Fruit fly (Drosophila melanogaster) whole organism, embryonic: ENCODE data around the gene CG43672.

Source experiments
- ATbp ChIP-seq: fragments of 200-800 bp; sonication (Bioruptor generic); optimal IDR thresholded peaks from 2 replicates; lab custom pipeline; 2017; ENCODE audit warnings: missing biosample characterization, mild to moderate bottlenecking, missing genetic modification characterization, missing genetic modification reagents
- Asciz ChIP-seq: fragments of 200-800 bp; sonication (Bioruptor generic); optimal IDR thresholded peaks from 2 replicates; lab custom pipeline; 2017; ENCODE audit warnings: missing biosample characterization, mild to moderate bottlenecking, missing genetic modification characterization, missing genetic modification reagents
- Awh ChIP-seq: fragments of 200-800 bp; sonication (Bioruptor generic); IDR thresholded peaks from 2 replicates; pipeline ENCODE4, ENCODE4 v1.3.6; 2022; ENCODE audit warnings: missing biosample characterization, missing genetic modification characterization
- CG10147 ChIP-seq: fragments of 200-800 bp; sonication (Bioruptor generic); optimal IDR thresholded peaks from 2 replicates; lab custom pipeline; 2019; ENCODE audit warnings: missing biosample characterization, mild to moderate bottlenecking, missing genetic modification characterization, moderate library complexity
- CG10979 ChIP-seq: fragments of 200-800 bp; sonication (Bioruptor generic); optimal IDR thresholded peaks from 2 replicates; lab custom pipeline; 2018; ENCODE audit warnings: missing biosample characterization, mild to moderate bottlenecking, missing genetic modification characterization, moderate library complexity
- CG11398 ChIP-seq: fragments of 200-800 bp; sonication (Bioruptor generic); optimal IDR thresholded peaks from 2 replicates; lab custom pipeline; 2016; ENCODE audit warnings: missing biosample characterization, missing genetic modification characterization
- CG11696 ChIP-seq: fragments of 200-800 bp; sonication (Bioruptor generic); IDR thresholded peaks from 2 replicates; pipeline ENCODE4 v1.3.6; 2022; ENCODE audit warnings: missing biosample characterization, missing genetic modification characterization
- CG11723 ChIP-seq: fragments of 200-800 bp; sonication (Bioruptor generic); optimal IDR thresholded peaks from 2 replicates; lab custom pipeline; 2017; ENCODE audit warnings: missing biosample characterization, mild to moderate bottlenecking, missing genetic modification characterization
- CG12219 ChIP-seq: fragments of 200-800 bp; sonication (Bioruptor generic); optimal IDR thresholded peaks from 3 replicates; lab custom pipeline; 2018; ENCODE audit warnings: missing biosample characterization, mild to moderate bottlenecking, missing genetic modification characterization
- CG14710 ChIP-seq: fragments of 200-800 bp; sonication (Bioruptor generic); optimal IDR thresholded peaks from 3 replicates; lab custom pipeline; 2019; ENCODE audit warnings: missing biosample characterization, mild to moderate bottlenecking, missing genetic modification characterization, moderate library complexity
- CG16815 ChIP-seq: fragments of 200-800 bp; sonication (Bioruptor generic); optimal IDR thresholded peaks from 3 replicates; lab custom pipeline; 2017; ENCODE audit warnings: missing biosample characterization, mild to moderate bottlenecking, missing genetic modification characterization
- CG18476 ChIP-seq: fragments of 200-800 bp; sonication (Bioruptor generic); optimal IDR thresholded peaks from 2 replicates; lab custom pipeline; 2016; ENCODE audit warnings: missing biosample characterization, mild to moderate bottlenecking, missing genetic modification characterization
- CG30020 ChIP-seq: fragments of 200-800 bp; optimal IDR thresholded peaks from 2 replicates; lab custom pipeline; 2019; ENCODE audit warnings: missing biosample characterization, mild to moderate bottlenecking, missing genetic modification characterization, moderate library complexity
- CG30431 ChIP-seq: fragments of 200-800 bp; sonication (Bioruptor generic); optimal IDR thresholded peaks from 2 replicates; lab custom pipeline; 2017; ENCODE audit warnings: missing biosample characterization, missing genetic modification characterization
- CG32772 ChIP-seq: fragments of 200-800 bp; sonication (Bioruptor generic); IDR thresholded peaks from 2 replicates; pipeline ENCODE4 v1.3.6; 2022; ENCODE audit warnings: missing biosample characterization, missing genetic modification characterization
- CG42726 ChIP-seq: fragments of 200-800 bp; sonication (Bioruptor generic); IDR thresholded peaks from 2 replicates; pipeline ENCODE4 v1.3.6; 2022; ENCODE audit warnings: missing biosample characterization, missing genetic modification characterization; ENCODE audit not compliant: partially characterized antibody
- CG6254 ChIP-seq: fragments of 200-800 bp; sonication (Bioruptor generic); optimal IDR thresholded peaks from 3 replicates; lab custom pipeline; 2017; ENCODE audit warnings: mild to moderate bottlenecking, missing biosample characterization, missing genetic modification reagents, missing genetic modification characterization
- CG7839 ChIP-seq: fragments of 200-800 bp; sonication (Bioruptor generic); optimal IDR thresholded peaks from 3 replicates; lab custom pipeline; 2018; ENCODE audit warnings: missing biosample characterization, mild to moderate bottlenecking, missing genetic modification characterization, moderate library complexity
- CG9797 ChIP-seq: fragments of 200-800 bp; sonication (Bioruptor generic); optimal IDR thresholded peaks from 3 replicates; lab custom pipeline; 2018; ENCODE audit warnings: missing biosample characterization, mild to moderate bottlenecking, missing genetic modification characterization
- D19B ChIP-seq: fragments of 200-800 bp; sonication (Bioruptor generic); optimal IDR thresholded peaks from 2 replicates; lab custom pipeline; 2017; ENCODE audit warnings: missing biosample characterization, mild to moderate bottlenecking, missing genetic modification characterization
- Drgx ChIP-seq: fragments of 200-800 bp; sonication (Bioruptor generic); IDR thresholded peaks from 2 replicates; pipeline ENCODE4 v1.3.6; 2022; ENCODE audit warnings: missing biosample characterization, missing genetic modification characterization
- HLHmδ ChIP-seq: fragments of 200-800 bp; sonication (Bioruptor generic); optimal IDR thresholded peaks from 2 replicates; lab custom pipeline; 2018; ENCODE audit warnings: missing biosample characterization, mild to moderate bottlenecking, missing genetic modification characterization, moderate library complexity
- Hey ChIP-seq: fragments of 200-800 bp; sonication (Bioruptor generic); optimal IDR thresholded peaks from 3 replicates; lab custom pipeline; 2018; ENCODE audit warnings: missing biosample characterization, mild to moderate bottlenecking, missing genetic modification characterization
- HmgD ChIP-seq: fragments of 200-800 bp; sonication (Bioruptor generic); optimal IDR thresholded peaks from 3 replicates; lab custom pipeline; 2016; ENCODE audit warnings: missing biosample characterization, missing genetic modification characterization
- Hr39 ChIP-seq: fragments of >200 bp; optimal IDR thresholded peaks from 2 replicates; lab custom pipeline; 2017
- Hr51 ChIP-seq, 2 experiments: fragments of 200-800 bp; sonication (Bioruptor generic); optimal IDR thresholded peaks; 2 replicates in 1 of 2; 3 replicates in 1 of 2; lab custom pipeline; 2016 to 2018; ENCODE audit warnings: missing biosample characterization in 2 of 2, missing genetic modification characterization in 2 of 2, mild to moderate bottlenecking in 1 of 2, moderate library complexity in 1 of 2
- Hsf ChIP-seq: fragments of 200-800 bp; sonication (Bioruptor generic); optimal IDR thresholded peaks from 3 replicates; lab custom pipeline; 2016; ENCODE audit warnings: missing biosample characterization, missing genetic modification characterization
- NC2α ChIP-seq: fragments of 200-800 bp; sonication (Bioruptor generic); optimal IDR thresholded peaks from 2 replicates; lab custom pipeline; 2016; ENCODE audit warnings: missing biosample characterization, missing genetic modification characterization
- Optix ChIP-seq: fragments of 200-800 bp; sonication (Bioruptor generic); IDR thresholded peaks from 3 replicates; pipeline ENCODE4 v1.3.6; 2022; ENCODE audit warnings: missing biosample characterization, missing genetic modification characterization
- Ravus ChIP-seq: fragments of 200-800 bp; sonication (Bioruptor generic); IDR thresholded peaks from 2 replicates; pipeline ENCODE4 v1.3.6; 2022; ENCODE audit warnings: missing biosample characterization, missing genetic modification characterization
- Sox100B ChIP-seq: fragments of 200-800 bp; sonication (Bioruptor generic); optimal IDR thresholded peaks from 3 replicates; lab custom pipeline; 2018; ENCODE audit warnings: missing biosample characterization, mild to moderate bottlenecking, missing genetic modification characterization
- Sry-β ChIP-seq: fragments of 200-800 bp; sonication (Bioruptor generic); optimal IDR thresholded peaks from 2 replicates; lab custom pipeline; 2018; ENCODE audit warnings: missing biosample characterization, mild to moderate bottlenecking, missing genetic modification characterization, moderate library complexity
- dysf ChIP-seq: fragments of 200-800 bp; sonication (Bioruptor generic); IDR thresholded peaks from 3 replicates; pipeline ENCODE4 v1.3.6; 2022; ENCODE audit warnings: missing biosample characterization, missing genetic modification characterization
- emc ChIP-seq: fragments of 200-800 bp; sonication (Bioruptor generic); optimal IDR thresholded peaks from 2 replicates; lab custom pipeline; 2016; ENCODE audit warnings: missing biosample characterization, missing genetic modification characterization
- en ChIP-seq: fragments of 200-800 bp; sonication (Bioruptor generic); optimal IDR thresholded peaks from 2 replicates; lab custom pipeline; 2016; ENCODE audit warnings: missing biosample characterization, missing genetic modification characterization
- eyg ChIP-seq: fragments of 200-800 bp; sonication (Bioruptor generic); optimal IDR thresholded peaks from 3 replicates; lab custom pipeline; 2016; ENCODE audit warnings: missing biosample characterization, missing genetic modification characterization
- fd102C ChIP-seq: fragments of 200-800 bp; sonication (Bioruptor generic); optimal IDR thresholded peaks from 2 replicates; lab custom pipeline; 2018; ENCODE audit warnings: missing biosample characterization, mild to moderate bottlenecking, missing genetic modification characterization, moderate library complexity
- gcm ChIP-seq: fragments of 200-800 bp; sonication (Bioruptor generic); optimal IDR thresholded peaks from 2 replicates; lab custom pipeline; 2019; ENCODE audit warnings: missing biosample characterization, mild to moderate bottlenecking, missing genetic modification characterization, moderate library complexity
- gcm2 ChIP-seq: fragments of 200-800 bp; sonication (Bioruptor generic); optimal IDR thresholded peaks from 2 replicates; lab custom pipeline; 2016; ENCODE audit warnings: missing biosample characterization, missing genetic modification characterization
- ham ChIP-seq: fragments of 200-800 bp; sonication (Bioruptor generic); IDR thresholded peaks from 2 replicates; pipeline ENCODE4 v1.3.6; 2022; ENCODE audit warnings: missing biosample characterization, missing genetic modification characterization
- knrl ChIP-seq: fragments of 200-800 bp; sonication (Bioruptor generic); IDR thresholded peaks from 3 replicates; pipeline ENCODE4 v1.3.6; 2022; ENCODE audit warnings: missing biosample characterization, missing genetic modification characterization; ENCODE audit not compliant: partially characterized antibody
- lbe ChIP-seq: fragments of 200-800 bp; sonication (Bioruptor generic); optimal IDR thresholded peaks from 2 replicates; lab custom pipeline; 2016; ENCODE audit warnings: missing biosample characterization, mild to moderate bottlenecking, missing genetic modification characterization
- nerfin-2 ChIP-seq: fragments of 200-800 bp; sonication (Bioruptor generic); IDR thresholded peaks from 2 replicates; pipeline ENCODE4 v1.3.6; 2022; ENCODE audit warnings: missing biosample characterization, missing genetic modification characterization; ENCODE audit not compliant: partially characterized antibody
- nmo ChIP-seq: fragments of 200-800 bp; sonication (Bioruptor generic); optimal IDR thresholded peaks from 2 replicates; lab custom pipeline; 2018; ENCODE audit warnings: missing biosample characterization, mild to moderate bottlenecking, missing genetic modification characterization, moderate library complexity
- pb ChIP-seq: fragments of 200-800 bp; sonication (Bioruptor generic); optimal IDR thresholded peaks from 3 replicates; lab custom pipeline; 2016; ENCODE audit warnings: missing biosample characterization, missing genetic modification characterization
- pita ChIP-seq: fragments of 200-800 bp; sonication (Bioruptor generic); optimal IDR thresholded peaks from 2 replicates; lab custom pipeline; 2017; ENCODE audit warnings: missing biosample characterization, mild to moderate bottlenecking, missing genetic modification characterization
- scrt ChIP-seq: fragments of 200-800 bp; sonication (Bioruptor generic); optimal IDR thresholded peaks from 2 replicates; lab custom pipeline; 2018; ENCODE audit warnings: missing biosample characterization, mild to moderate bottlenecking, missing genetic modification characterization, moderate library complexity
- sim ChIP-seq: fragments of 200-800 bp; sonication (Bioruptor generic); IDR thresholded peaks from 2 replicates; pipeline ENCODE4 v1.3.6; 2022; ENCODE audit warnings: missing biosample characterization, missing genetic modification characterization
- sqz ChIP-seq: fragments of 200-800 bp; sonication (Bioruptor generic); optimal IDR thresholded peaks from 3 replicates; lab custom pipeline; 2018; ENCODE audit warnings: missing biosample characterization, mild to moderate bottlenecking, missing genetic modification characterization
- ttk ChIP-seq: fragments of 200-800 bp; sonication (Bioruptor generic); IDR thresholded peaks from 2 replicates; pipeline ENCODE4 v2.1.2; 2022; ENCODE audit warnings: missing biosample characterization, missing genetic modification characterization
- zfh2 ChIP-seq: fragments of 200-800 bp; sonication (Bioruptor generic); optimal IDR thresholded peaks from 2 replicates; lab custom pipeline; 2016; ENCODE audit warnings: missing biosample characterization, missing genetic modification characterization

The CG43672 gene

dm6 chrX:15740288-15740726, 32.5 kb upstream of the CG43672 start (continued):
- TF ChIP-seq CG10147 (peak; percentile 70), knrl (no peak), CG11398 (no peak), CG11696 (GFP tag; lab: Robert Waterston, UW) (peak; percentile 64), HLHmδ (GFP tag; lab: Kevin White, UChicago) (no peak), gcm2 (GFP tag; lab: Kevin White, UChicago) (peak; percentile 45), Hsf (GFP tag; lab: Kevin White, UChicago) (peak; percentile 67), Optix (0 out of 3 replicates have a peak, but pooled peaks have one; percentile 16), Ravus (no peak), zfh2 (GFP tag; lab: Kevin White, UChicago) (peak; percentile 58), sim (GFP tag; lab: Robert Waterston, UW) (no peak), Drgx (GFP tag; lab: Robert Waterston, UW) (peak; percentile 46), NC2α (GFP tag; lab: Kevin White, UChicago) (no peak), Sry-β (GFP tag; lab: Kevin White, UChicago) (no peak), nerfin-2 (GFP tag; lab: Robert Waterston, UW) (no peak), Hr39 (lab: Kevin White, UChicago) (no peak), CG18476 (no peak), CG14710 (peak; percentile 3), CG42726 (GFP tag; lab: Robert Waterston, UW) (no peak), Awh (peak; percentile 63), emc (GFP tag; lab: Kevin White, UChicago) (peak; percentile 17), pb (GFP tag; lab: Kevin White, UChicago) (no peak), scrt (peak; percentile 74), Hr51 (GFP tag; optimal IDR thresholded peaks at IDR 0.05; lab: Kevin White, UChicago) (peak; percentile 46 to 72), CG12219 (GFP tag; lab: Kevin White, UChicago) (peak; percentile 67), CG30020 (tag; lab: Kevin White, UChicago) (no peak), fd102C (no peak), ham (GFP tag; lab: Robert Waterston, UW) (peak; percentile 38; the same call in 1 of the 2 replicates), D19B (peak; percentile 66), dysf (GFP tag; lab: Robert Waterston, UW) (peak; percentile 83), CG10979 (tag; lab: Kevin White, UChicago) (peak; percentile 50), nmo (GFP tag; lab: Kevin White, UChicago) (peak; percentile 53), gcm (peak; percentile 45), pita (no peak), Asciz (GFP tag; lab: Kevin White, UChicago) (no peak), CG6254 (peak; percentile 0), eyg (GFP tag; lab: Kevin White, UChicago) (no peak), HmgD (no peak), ATbp (GFP tag; lab: Kevin White, UChicago) (peak; percentile 64), CG30431 (GFP tag; lab: Kevin White, UChicago) (peak; percentile 41), en (GFP tag; lab: Kevin White, UChicago) (no peak), CG9797 (GFP tag; lab: Kevin White, UChicago) (no peak), Sox100B (no peak), sqz (GFP tag; lab: Kevin White, UChicago) (no peak), lbe (GFP tag; lab: Kevin White, UChicago) (peak; percentile 79), CG7839 (tag; lab: Kevin White, UChicago) (peak; percentile 77), Hey (tag; lab: Kevin White, UChicago) (peak; percentile 57), CG16815 (peak; percentile 48), CG11723 (GFP tag; lab: Kevin White, UChicago) (no peak), ttk (peak; percentile 55), CG32772 (GFP tag; lab: Robert Waterston, UW) (peak; percentile 69)
